Worm (Caenorhabditis elegans) whole organism, L1 larva: ENCODE results near the gene nhr-27.

ENCODE experiments used
- Y116A8C.19 ChIP-seq: sonication (generic microtip); optimal IDR thresholded peaks from 2 replicates; lab custom pipeline; 2016; ENCODE audit warnings: missing compliant biosample characterization, missing genetic modification characterization, borderline replicate concordance
- blmp-1 ChIP-seq: fragments of 150-350 bp; optimal IDR thresholded peaks from 2 replicates; lab custom pipeline; 2014; ENCODE audit warnings: missing biosample characterization, missing genetic modification characterization
- ceh-82 ChIP-seq, 3 experiments: fragments of 150-350 bp in 1 of 3; sonication (generic microtip) in 2 of 3; optimal IDR thresholded peaks; 2 replicates each; lab custom pipeline; 2014 to 2017; ENCODE audit warnings: missing biosample characterization in 3 of 3, missing genetic modification characterization in 3 of 3
- dpl-1 ChIP-seq, 3 experiments: fragments of 150-350 bp in 2 of 3; sonication (generic microtip) in 1 of 3; optimal IDR thresholded peaks; 2 replicates each; lab custom pipeline; 2014 to 2017; ENCODE audit warnings: missing biosample characterization in 3 of 3, missing genetic modification characterization in 3 of 3, missing genetic modification reagents in 3 of 3
- dsc-1 ChIP-seq: sonication (generic microtip); optimal IDR thresholded peaks from 2 replicates; lab custom pipeline; 2016; ENCODE audit warnings: mild to moderate bottlenecking, missing genetic modification characterization, missing compliant biosample characterization
- efl-1 ChIP-seq, 4 experiments: fragments of 150-350 bp; optimal IDR thresholded peaks in 3 of 4; peaks in 1 of 4; 1 replicate in 1 of 4; 2 replicates in 3 of 4; lab custom pipeline; 2014; ENCODE audit warnings: missing biosample characterization in 2 of 4, missing genetic modification characterization in 2 of 4, missing genetic modification reagents in 2 of 4
- efl-3 ChIP-seq: fragments of 200-800 bp; sonication (Bioruptor generic); optimal IDR thresholded peaks from 2 replicates; lab custom pipeline; 2018; ENCODE audit warnings: mild to moderate bottlenecking, missing genetic modification characterization, missing compliant biosample characterization
- elt-2 ChIP-seq: sonication (generic microtip); optimal IDR thresholded peaks from 2 replicates; lab custom pipeline; 2016; ENCODE audit warnings: missing genetic modification characterization, mild to moderate bottlenecking, inconsistent platforms, missing compliant biosample characterization, missing genetic modification reagents
- elt-3 ChIP-seq, 6 experiments: fragments of 150-350 bp in 1 of 6; sonication (generic microtip); optimal IDR thresholded peaks; 2 replicates each; lab custom pipeline; 2017 to 2018; ENCODE audit warnings: missing biosample characterization in 6 of 6, missing genetic modification characterization in 6 of 6, inconsistent platforms in 1 of 6
- grh-1 ChIP-seq: fragments of 200-800 bp; sonication (Bioruptor generic); IDR thresholded peaks from 2 replicates; pipeline ENCODE4 v1.3.6; 2022; ENCODE audit warnings: missing genetic modification reagents, missing genetic modification characterization, missing compliant biosample characterization
- hlh-17 ChIP-seq: fragments of 200-800 bp; sonication (Bioruptor generic); optimal IDR thresholded peaks from 2 replicates; lab custom pipeline; 2018; ENCODE audit warnings: missing genetic modification characterization, mild to moderate bottlenecking, missing compliant biosample characterization, moderate library complexity, borderline replicate concordance
- irx-1 ChIP-seq: sonication (generic microtip); optimal IDR thresholded peaks from 2 replicates; lab custom pipeline; 2016; ENCODE audit warnings: missing genetic modification characterization, missing compliant biosample characterization
- lin-13 ChIP-seq: fragments of 150-350 bp; optimal IDR thresholded peaks from 2 replicates; lab custom pipeline; 2014; ENCODE audit warnings: missing biosample characterization, missing genetic modification reagents, missing genetic modification characterization
- lin-14 ChIP-seq: fragments of 200-800 bp; sonication (Bioruptor generic); optimal IDR thresholded peaks from 2 replicates; lab custom pipeline; 2018; ENCODE audit warnings: mild to moderate bottlenecking, missing genetic modification characterization, moderate library complexity, missing compliant biosample characterization
- lin-35 ChIP-seq, 2 experiments: fragments of 150-350 bp; optimal IDR thresholded peaks; 2 replicates each; lab custom pipeline; 2014; ENCODE audit warnings: missing biosample characterization in 2 of 2, missing genetic modification characterization in 2 of 2, missing genetic modification reagents in 2 of 2
- lir-3 ChIP-seq: sonication (generic microtip); optimal IDR thresholded peaks from 2 replicates; lab custom pipeline; 2016; ENCODE audit warnings: mild to moderate bottlenecking, missing genetic modification characterization, moderate library complexity, missing compliant biosample characterization; ENCODE audit not compliant: poor library complexity
- mdl-1 ChIP-seq, 2 experiments: fragments of 150-350 bp; optimal IDR thresholded peaks; 2 replicates each; lab custom pipeline; 2014 to 2017; ENCODE audit warnings: missing biosample characterization in 2 of 2, missing genetic modification characterization in 2 of 2, inconsistent platforms in 1 of 2
- mef-2 ChIP-seq: fragments of 150-350 bp; optimal IDR thresholded peaks from 2 replicates; lab custom pipeline; 2014; ENCODE audit warnings: missing biosample characterization, missing genetic modification characterization
- mep-1 ChIP-seq: fragments of 150-350 bp; optimal IDR thresholded peaks from 2 replicates; lab custom pipeline; 2014; ENCODE audit warnings: missing biosample characterization, missing genetic modification characterization
- nhr-19 ChIP-seq: fragments of 200-800 bp; sonication (Bioruptor generic); conservative IDR thresholded peaks from 2 replicates; pipeline ENCODE4 v1.3.6; 2022; ENCODE audit warnings: missing genetic modification characterization, missing compliant biosample characterization
- nhr-20 ChIP-seq: sonication (generic microtip); optimal IDR thresholded peaks from 2 replicates; lab custom pipeline; 2016; ENCODE audit warnings: mild to moderate bottlenecking, missing genetic modification characterization, missing compliant biosample characterization
- nhr-28 ChIP-seq: fragments of 150-350 bp; optimal IDR thresholded peaks from 2 replicates; lab custom pipeline; 2014; ENCODE audit warnings: missing biosample characterization, missing genetic modification characterization
- nhr-71 ChIP-seq: sonication (generic microtip); optimal IDR thresholded peaks from 2 replicates; lab custom pipeline; 2016; ENCODE audit warnings: mild to moderate bottlenecking, missing genetic modification characterization, moderate library complexity, missing compliant biosample characterization
- nhr-76 ChIP-seq: sonication (generic microtip); optimal IDR thresholded peaks from 2 replicates; lab custom pipeline; 2017; ENCODE audit warnings: missing biosample characterization, missing genetic modification characterization
- nhr-85 ChIP-seq: sonication (generic microtip); peaks from one replicate; lab custom pipeline; 2016; ENCODE audit warnings: missing genetic modification characterization, inconsistent platforms, missing compliant biosample characterization
- nhr-90 ChIP-seq: sonication (generic microtip); optimal IDR thresholded peaks from 2 replicates; lab custom pipeline; 2016; ENCODE audit warnings: mild to moderate bottlenecking, missing genetic modification characterization, missing compliant biosample characterization; ENCODE audit not compliant: poor library complexity
- pax-3 ChIP-seq: fragments of 200-800 bp; sonication (Bioruptor generic); optimal IDR thresholded peaks from 2 replicates; lab custom pipeline; 2018; ENCODE audit warnings: mild to moderate bottlenecking, missing genetic modification characterization, moderate library complexity, missing compliant biosample characterization
- pqm-1 ChIP-seq: sonication (generic microtip); optimal IDR thresholded peaks from 3 replicates; lab custom pipeline; 2017; ENCODE audit warnings: missing biosample characterization, missing genetic modification characterization
- snu-23 ChIP-seq: sonication (generic microtip); optimal IDR thresholded peaks from 2 replicates; lab custom pipeline; 2016; ENCODE audit warnings: missing genetic modification characterization, missing compliant biosample characterization
- swsn-7 ChIP-seq: sonication (generic microtip); optimal IDR thresholded peaks from 2 replicates; lab custom pipeline; 2016; ENCODE audit warnings: missing genetic modification characterization, missing compliant biosample characterization
- tbx-2 ChIP-seq: sonication (generic microtip); optimal IDR thresholded peaks from 2 replicates; lab custom pipeline; 2016; ENCODE audit warnings: missing genetic modification characterization, missing compliant biosample characterization
- unc-86 ChIP-seq: sonication (generic microtip); optimal IDR thresholded peaks from 2 replicates; lab custom pipeline; 2016; ENCODE audit warnings: missing genetic modification characterization, missing compliant biosample characterization
- unc-98 ChIP-seq: fragments of 200-800 bp; sonication (Bioruptor generic); IDR thresholded peaks from 2 replicates; pipeline ENCODE4 v1.3.6; 2022; ENCODE audit warnings: missing genetic modification characterization, missing compliant biosample characterization
- vab-15 ChIP-seq: sonication (generic microtip); optimal IDR thresholded peaks from 2 replicates; lab custom pipeline; 2017; ENCODE audit warnings: missing genotype, mild to moderate bottlenecking, missing genetic modification characterization, missing compliant biosample characterization
- zip-4 ChIP-seq: fragments of 200-800 bp; sonication (Bioruptor generic); optimal IDR thresholded peaks from 2 replicates; lab custom pipeline; 2018; ENCODE audit warnings: mild to moderate bottlenecking, missing genetic modification characterization, moderate library complexity, missing compliant biosample characterization
- ztf-4 ChIP-seq: fragments of 150-350 bp; optimal IDR thresholded peaks from 2 replicates; lab custom pipeline; 2014; ENCODE audit warnings: missing biosample characterization, missing genetic modification characterization

nhr-27 gene

ce11 chrX:12761295-12761775 is 46.8 kb downstream of the nhr-27 start (continued):
- peak; percentile 83 for TF ChIP-seq lin-14 (GFP tag; lab: Kevin White, UChicago)
- peak; percentile 2 for TF ChIP-seq ztf-4 (tag; lab: Kevin White, UChicago)
- no peak for TF ChIP-seq mef-2 (tag; lab: Kevin White, UChicago)
- peak; percentile 48 for TF ChIP-seq elt-2 (tag; lab: Kevin White, UChicago)
- peak; percentile 89 for TF ChIP-seq dsc-1 (tag; lab: Kevin White, UChicago)

- TF ChIP-seq grh-1 (GFP tag; lab: Robert Waterston, UW) (no peak), efl-3 (GFP tag; lab: Kevin White, UChicago) (no peak), nhr-90 (peak; percentile 57), nhr-19 (GFP tag; lab: Robert Waterston, UW) (peak; percentile 37; the same call in 1 of the 2 replicates), elt-2 (tag; lab: Kevin White, UChicago) (peak; percentile 71), mdl-1 (tag; optimal IDR thresholded peaks at IDR 0.05; lab: Kevin White, UChicago) (peak in 1 of 2 experiments; percentile 73), Y116A8C.19 (no peak), lin-14 (GFP tag; lab: Kevin White, UChicago) (peak; percentile 63), elt-3 (tag; optimal IDR thresholded peaks at IDR 0.05; lab: Kevin White, UChicago) (peak in 5 of 6 experiments; percentile 34 to 73 (median 44)), nhr-85 (peak; percentile 89), lin-35 (GFP tag; optimal IDR thresholded peaks at IDR 0.05; lab: Kevin White, UChicago) (peak in 1 of 2 experiments; percentile 67), efl-1 (optimal IDR thresholded peaks at IDR 0.05; lab: Kevin White, UChicago) (no peak), efl-1 (GFP tag; optimal IDR thresholded peaks at IDR 0.05 in 1 of 2; lab: Kevin White, UChicago) (peak in 1 of 2 experiments; percentile 58), pax-3 (no peak), dpl-1 (GFP tag; optimal IDR thresholded peaks at IDR 0.05; lab: Kevin White, UChicago) (no peak), ceh-82 (tag; optimal IDR thresholded peaks at IDR 0.05; lab: Kevin White, UChicago) (no peak), mep-1 (tag; lab: Kevin White, UChicago) (peak; percentile 47), tbx-2 (peak; percentile 40), blmp-1 (tag; lab: Kevin White, UChicago) (peak; percentile 71), irx-1 (tag; lab: Kevin White, UChicago) (no peak), nhr-20 (peak; percentile 91), ztf-4 (tag; lab: Kevin White, UChicago) (no peak), snu-23 (GFP tag; lab: Kevin White, UChicago) (peak; percentile 54), nhr-71 (tag; lab: Kevin White, UChicago) (peak; percentile 67), lir-3 (tag; lab: Kevin White, UChicago) (peak; percentile 53)
Measured at ce11 chrX:12759642-12760041, 48.5 kb downstream of the nhr-27 start.

DNA sequence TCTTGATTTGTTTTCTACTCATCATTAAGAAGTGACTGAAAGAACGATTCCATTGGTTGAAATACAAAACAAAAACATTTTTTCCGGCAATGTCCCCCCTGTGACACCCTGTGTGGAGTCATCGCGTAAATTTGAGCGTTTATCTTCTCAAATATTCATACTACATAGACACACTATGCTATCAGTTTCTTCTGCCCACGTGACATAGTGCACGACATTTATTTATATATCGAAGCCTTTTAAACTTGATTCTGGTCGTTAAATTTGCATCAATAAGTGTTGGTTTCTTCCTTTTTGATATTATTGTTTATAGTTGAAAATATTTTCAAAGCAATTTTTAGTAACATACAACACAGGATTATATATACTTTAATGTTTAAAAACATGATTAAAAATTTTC is 49.1 kb downstream of the nhr-27 start:
- TF ChIP-seq nhr-76 (tag; lab: Kevin White, UChicago) = no peak
- peak in 1 of 2 experiments; percentile 20 for TF ChIP-seq lin-35 (GFP tag; optimal IDR thresholded peaks at IDR 0.05; lab: Kevin White, UChicago)
- no peak for TF ChIP-seq unc-86 (tag; lab: Kevin White, UChicago)
- TF ChIP-seq lin-14 (GFP tag; lab: Kevin White, UChicago) = no peak
- TF ChIP-seq efl-3 (GFP tag; lab: Kevin White, UChicago) = no peak
- no peak for TF ChIP-seq lin-13
- TF ChIP-seq unc-98 (GFP tag; lab: Robert Waterston, UW) = no peak
- TF ChIP-seq swsn-7 (tag; lab: Kevin White, UChicago) = no peak
- no peak for TF ChIP-seq nhr-28
- peak; percentile 18 for TF ChIP-seq nhr-71 (tag; lab: Kevin White, UChicago)
- no peak for TF ChIP-seq hlh-17 (GFP tag; lab: Kevin White, UChicago)
- TF ChIP-seq elt-2 (tag; lab: Kevin White, UChicago) = peak; percentile 35
- TF ChIP-seq nhr-20 = peak; percentile 13

DNA sequence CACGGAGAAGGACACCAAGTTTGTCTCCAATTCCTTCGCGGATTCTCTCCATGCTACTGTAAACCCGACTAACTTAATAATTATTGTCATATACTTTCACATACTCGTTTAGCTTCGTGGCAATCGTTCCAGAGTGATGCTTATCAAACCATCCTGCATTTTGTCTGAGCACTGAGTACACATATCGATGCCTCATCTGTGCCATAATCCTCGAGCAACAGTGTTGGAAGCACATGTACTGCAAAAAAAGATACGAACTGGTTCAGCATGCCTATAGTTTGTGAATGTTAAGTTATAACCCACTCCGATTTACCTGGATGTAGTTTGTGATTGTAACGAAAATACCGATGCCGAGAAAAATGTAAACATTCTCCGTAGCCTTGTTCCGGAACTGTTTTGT is 53.1 kb downstream of the nhr-27 start:
- no peak for TF ChIP-seq vab-15 (tag; lab: Kevin White, UChicago)
- TF ChIP-seq pax-3 = no peak
- TF ChIP-seq pqm-1 (tag; lab: Kevin White, UChicago) = no peak
- no peak for TF ChIP-seq swsn-7 (tag; lab: Kevin White, UChicago)
- TF ChIP-seq zip-4 (GFP tag; lab: Kevin White, UChicago) = no peak
- no peak for TF ChIP-seq irx-1 (tag; lab: Kevin White, UChicago)
